Fruit fly (Drosophila melanogaster) whole organism, embryonic: ENCODE results near the gene bt.

Source experiments
- Ada2b ChIP-seq: fragments of 200-800 bp; sonication (Bioruptor generic); IDR thresholded peaks from 2 replicates; pipeline ENCODE4 v1.3.6; 2022; ENCODE audit warnings: missing biosample characterization, missing genetic modification characterization
- BtbVII ChIP-seq: fragments of 200-800 bp; sonication (Bioruptor generic); optimal IDR thresholded peaks from 3 replicates; lab custom pipeline; 2017; ENCODE audit warnings: missing biosample characterization, mild to moderate bottlenecking, missing genetic modification characterization
- CG1024 ChIP-seq: fragments of 200-800 bp; sonication (Bioruptor generic); IDR thresholded peaks from 2 replicates; pipeline ENCODE4 v1.3.6; 2022; ENCODE audit warnings: missing biosample characterization, missing genetic modification characterization
- CG10431 ChIP-seq: fragments of 200-800 bp; sonication (Bioruptor generic); optimal IDR thresholded peaks from 3 replicates; lab custom pipeline; 2018; ENCODE audit warnings: missing biosample characterization, mild to moderate bottlenecking, missing genetic modification characterization
- CG12391 ChIP-seq: fragments of 200-800 bp; sonication (Bioruptor generic); optimal IDR thresholded peaks from 3 replicates; lab custom pipeline; 2018; ENCODE audit warnings: missing biosample characterization, mild to moderate bottlenecking, missing genetic modification characterization, moderate library complexity
- CG14050 ChIP-seq: fragments of 200-800 bp; sonication (Bioruptor generic); IDR thresholded peaks from 3 replicates; pipeline ENCODE4 v1.3.6; 2022; ENCODE audit warnings: missing biosample characterization, missing genetic modification characterization
- CG17361 ChIP-seq: fragments of 200-800 bp; sonication (Bioruptor generic); IDR thresholded peaks from 3 replicates; pipeline ENCODE4 v1.3.6; 2022; ENCODE audit warnings: missing biosample characterization, missing genetic modification characterization
- CG3163 ChIP-seq: fragments of 200-800 bp; sonication (Bioruptor generic); optimal IDR thresholded peaks from 3 replicates; lab custom pipeline; 2016; ENCODE audit warnings: missing biosample characterization, missing genetic modification characterization
- CG3995 ChIP-seq: fragments of 200-800 bp; sonication (Bioruptor generic); optimal IDR thresholded peaks from 3 replicates; lab custom pipeline; 2016; ENCODE audit warnings: missing biosample characterization, missing genetic modification characterization
- CG4730 ChIP-seq: fragments of 200-800 bp; sonication (Bioruptor generic); IDR thresholded peaks from 2 replicates; pipeline ENCODE4 v1.3.6; 2022; ENCODE audit warnings: missing biosample characterization, missing genetic modification characterization
- CG6765 ChIP-seq: fragments of 200-800 bp; sonication (Bioruptor generic); optimal IDR thresholded peaks from 3 replicates; lab custom pipeline; 2017; ENCODE audit warnings: missing biosample characterization, mild to moderate bottlenecking, missing genetic modification characterization
- CG7556 ChIP-seq: fragments of 200-800 bp; sonication (Bioruptor generic); optimal IDR thresholded peaks from 2 replicates; lab custom pipeline; 2017; ENCODE audit warnings: missing biosample characterization, mild to moderate bottlenecking, missing genetic modification characterization
- CG7987 ChIP-seq: fragments of 200-800 bp; sonication (Bioruptor generic); optimal IDR thresholded peaks from 2 replicates; lab custom pipeline; 2018; ENCODE audit warnings: missing biosample characterization, mild to moderate bottlenecking, missing genetic modification characterization, moderate library complexity
- CG9437 ChIP-seq: fragments of 200-800 bp; sonication (Bioruptor generic); optimal IDR thresholded peaks from 2 replicates; lab custom pipeline; 2018; ENCODE audit warnings: missing biosample characterization, mild to moderate bottlenecking, missing genetic modification characterization
- D19B ChIP-seq: fragments of 200-800 bp; sonication (Bioruptor generic); optimal IDR thresholded peaks from 2 replicates; lab custom pipeline; 2017; ENCODE audit warnings: missing biosample characterization, mild to moderate bottlenecking, missing genetic modification characterization
- Dref ChIP-seq: fragments of 200-800 bp; sonication (Bioruptor generic); IDR thresholded peaks from 2 replicates; pipeline ENCODE4 v1.3.6; 2022; ENCODE audit warnings: missing biosample characterization, missing genetic modification characterization
- Ets65A ChIP-seq: fragments of 200-800 bp; sonication (Bioruptor generic); peaks from one replicate; lab custom pipeline; 2016; ENCODE audit warnings: missing biosample characterization, missing genetic modification characterization
- Gug ChIP-seq: fragments of 200-800 bp; sonication (Bioruptor generic); IDR thresholded peaks from 4 replicates; pipeline ENCODE4 v1.3.6; 2022; ENCODE audit warnings: missing biosample characterization, missing genetic modification characterization
- Hey ChIP-seq: fragments of 200-800 bp; sonication (Bioruptor generic); optimal IDR thresholded peaks from 3 replicates; lab custom pipeline; 2018; ENCODE audit warnings: missing biosample characterization, mild to moderate bottlenecking, missing genetic modification characterization
- MBD-R2 ChIP-seq: fragments of 200-800 bp; sonication (Bioruptor generic); IDR thresholded peaks from 2 replicates; pipeline ENCODE4 v1.3.6; 2022; ENCODE audit warnings: missing biosample characterization, missing genetic modification characterization
- Mrtf ChIP-seq: fragments of 200-800 bp; sonication (Bioruptor generic); IDR thresholded peaks from 3 replicates; pipeline ENCODE4 v1.3.6; 2022; ENCODE audit warnings: missing biosample characterization, missing genetic modification characterization
- Poxn ChIP-seq: fragments of 200-800 bp; sonication (Bioruptor generic); IDR thresholded peaks from 2 replicates; pipeline ENCODE4 v1.3.6; 2022; ENCODE audit warnings: missing biosample characterization, missing genetic modification characterization
- Ptx1 ChIP-seq: fragments of 200-800 bp; sonication (Bioruptor generic); IDR thresholded peaks from 2 replicates; pipeline ENCODE4 v1.3.6; 2022; ENCODE audit warnings: missing biosample characterization, missing genetic modification characterization
- Tbp ChIP-seq: fragments of >200 bp; optimal IDR thresholded peaks from 2 replicates; lab custom pipeline; 2018; ENCODE audit warnings: missing biosample characterization, missing genetic modification characterization
- ab ChIP-seq: fragments of 200-800 bp; sonication (Bioruptor generic); optimal IDR thresholded peaks from 2 replicates; lab custom pipeline; 2016; ENCODE audit warnings: missing biosample characterization, missing genetic modification characterization
- ato ChIP-seq: fragments of 200-800 bp; sonication (Bioruptor generic); IDR thresholded peaks from 2 replicates; pipeline ENCODE4 v1.3.6; 2022; ENCODE audit warnings: missing biosample characterization, missing genetic modification characterization; ENCODE audit not compliant: partially characterized antibody
- bab2 ChIP-seq: fragments of 200-800 bp; sonication (Bioruptor generic); optimal IDR thresholded peaks from 2 replicates; lab custom pipeline; 2016; ENCODE audit warnings: missing biosample characterization, missing genetic modification characterization
- cad ChIP-seq: fragments of >200 bp; optimal IDR thresholded peaks from 2 replicates; lab custom pipeline; 2017; ENCODE audit warnings: missing biosample characterization, missing genetic modification characterization
- cas ChIP-seq: fragments of 200-800 bp; sonication (Bioruptor generic); IDR thresholded peaks from 2 replicates; pipeline ENCODE4 v1.3.6; 2022; ENCODE audit warnings: missing biosample characterization, missing genetic modification characterization
- cg ChIP-seq: fragments of 200-800 bp; sonication (Bioruptor generic); optimal IDR thresholded peaks from 3 replicates; lab custom pipeline; 2019; ENCODE audit warnings: missing biosample characterization, mild to moderate bottlenecking, missing genetic modification characterization, moderate library complexity
- corto ChIP-seq: fragments of 200-800 bp; sonication (Bioruptor generic); optimal IDR thresholded peaks from 2 replicates; lab custom pipeline; 2016; ENCODE audit warnings: missing biosample characterization, mild to moderate bottlenecking, missing genetic modification characterization, moderate library complexity
- croc ChIP-seq: fragments of 200-800 bp; sonication (Bioruptor generic); conservative IDR thresholded peaks from 3 replicates; pipeline ENCODE4 v1.3.6; 2022; ENCODE audit warnings: missing biosample characterization, missing genetic modification characterization
- eyg ChIP-seq: fragments of 200-800 bp; sonication (Bioruptor generic); optimal IDR thresholded peaks from 3 replicates; lab custom pipeline; 2016; ENCODE audit warnings: missing biosample characterization, missing genetic modification characterization
- fd64A ChIP-seq: fragments of 200-800 bp; sonication (Bioruptor generic); optimal IDR thresholded peaks from 3 replicates; lab custom pipeline; 2018; ENCODE audit warnings: missing biosample characterization, mild to moderate bottlenecking, missing genetic modification characterization
- inv ChIP-seq: fragments of 200-800 bp; sonication (Bioruptor generic); IDR thresholded peaks from 2 replicates; pipeline ENCODE4 v1.3.6; 2022; ENCODE audit warnings: missing biosample characterization, missing genetic modification characterization; ENCODE audit not compliant: partially characterized antibody
- jigr1 ChIP-seq: fragments of 200-800 bp; sonication (Bioruptor generic); IDR thresholded peaks from 3 replicates; pipeline ENCODE4 v1.3.6; 2022; ENCODE audit warnings: missing biosample characterization, missing genetic modification characterization
- jumu ChIP-seq: fragments of 200-800 bp; sonication (Bioruptor generic); optimal IDR thresholded peaks from 3 replicates; lab custom pipeline; 2016; ENCODE audit warnings: missing biosample characterization, missing genetic modification characterization
- klu ChIP-seq: fragments of 200-800 bp; sonication (Bioruptor generic); IDR thresholded peaks from 2 replicates; pipeline ENCODE4 v1.3.6; 2022; ENCODE audit warnings: missing biosample characterization, missing genetic modification characterization
- lola ChIP-seq, 3 experiments: fragments of >200 bp in 2 of 3; fragments of 200-800 bp in 1 of 3; sonication (Bioruptor generic) in 1 of 3; optimal IDR thresholded peaks; 2 replicates each; lab custom pipeline; 2017 to 2019; ENCODE audit warnings: missing biosample characterization in 3 of 3, missing genetic modification characterization in 3 of 3, mild to moderate bottlenecking in 1 of 3, moderate library complexity in 1 of 3
- mirr ChIP-seq: fragments of 200-800 bp; sonication (Bioruptor generic); optimal IDR thresholded peaks from 3 replicates; lab custom pipeline; 2018; ENCODE audit warnings: missing biosample characterization, mild to moderate bottlenecking, missing genetic modification characterization
- nmo ChIP-seq: fragments of 200-800 bp; sonication (Bioruptor generic); optimal IDR thresholded peaks from 2 replicates; lab custom pipeline; 2018; ENCODE audit warnings: missing biosample characterization, mild to moderate bottlenecking, missing genetic modification characterization, moderate library complexity
- pb ChIP-seq: fragments of 200-800 bp; sonication (Bioruptor generic); optimal IDR thresholded peaks from 3 replicates; lab custom pipeline; 2016; ENCODE audit warnings: missing biosample characterization, missing genetic modification characterization
- slp2 ChIP-seq: fragments of 200-800 bp; sonication (Bioruptor generic); optimal IDR thresholded peaks from 2 replicates; lab custom pipeline; 2016; ENCODE audit warnings: missing biosample characterization, missing genetic modification characterization
- trh ChIP-seq: fragments of 200-800 bp; sonication (Bioruptor generic); optimal IDR thresholded peaks from 2 replicates; lab custom pipeline; 2016; ENCODE audit warnings: missing biosample characterization, missing genetic modification characterization
- twi ChIP-seq: fragments of 200-800 bp; optimal IDR thresholded peaks from 2 replicates; lab custom pipeline; 2019; ENCODE audit warnings: missing biosample characterization, mild to moderate bottlenecking, missing genetic modification characterization, moderate library complexity
- wdn ChIP-seq: fragments of 200-800 bp; sonication (Bioruptor generic); IDR thresholded peaks from 2 replicates; pipeline ENCODE4 v1.3.6; 2022; ENCODE audit warnings: missing biosample characterization, missing genetic modification characterization
- yki ChIP-seq: fragments of >200 bp; optimal IDR thresholded peaks from 3 replicates; lab custom pipeline; 2018
- z ChIP-seq: fragments of 200-800 bp; sonication (Bioruptor generic); IDR thresholded peaks from 3 replicates; pipeline ENCODE4 v1.3.6; 2022; ENCODE audit warnings: missing biosample characterization, missing genetic modification characterization
- zfh1 ChIP-seq: fragments of 200-800 bp; sonication (Bioruptor generic); IDR thresholded peaks from 3 replicates; pipeline ENCODE4 v1.3.6; 2022; ENCODE audit warnings: missing biosample characterization, missing genetic modification characterization

Gene bt

dm6 chr4:807422-808391 is 83.5 kb downstream of the bt start (continued):
- TF ChIP-seq yki (peak; percentile 28), cg (GFP tag; lab: Kevin White, UChicago) (peak; percentile 90), zfh1 (GFP tag; lab: Robert Waterston, UW) (peak; percentile 51; the same call in 1 of the 3 replicates), lola (GFP tag; optimal IDR thresholded peaks at IDR 0.05; lab: Kevin White, UChicago) (peak in 1 of 3 experiments; percentile 81), bab2 (GFP tag; lab: Kevin White, UChicago) (peak; percentile 80), CG7556 (GFP tag; lab: Kevin White, UChicago) (peak; percentile 96), BtbVII (peak; percentile 69), CG7987 (GFP tag; lab: Kevin White, UChicago) (no peak), cas (GFP tag; lab: Robert Waterston, UW) (peak; percentile 35; the same call in 1 of the 2 replicates), ato (GFP tag; lab: Robert Waterston, UW) (no peak), ab (peak; percentile 58), MBD-R2 (no peak; the same call in 1 of the 2 replicates), croc (GFP tag; lab: Robert Waterston, UW) (peak; percentile 64; the same call in 2 of the 3 replicates), twi (tag; lab: Kevin White, UChicago) (no peak), CG17361 (GFP tag; lab: Robert Waterston, UW) (peak; percentile 93), pb (peak; percentile 73), trh (GFP tag; lab: Kevin White, UChicago) (peak; percentile 48), cad (GFP tag; lab: Kevin White, UChicago) (no peak), Mrtf (GFP tag; lab: Robert Waterston, UW) (peak; percentile 72; the same call in 2 of the 3 replicates), Ets65A (GFP tag; lab: Kevin White, UChicago) (peak; percentile 95), CG3995 (GFP tag; lab: Kevin White, UChicago) (no peak), fd64A (GFP tag; lab: Kevin White, UChicago) (peak; percentile 23), CG4730 (GFP tag; lab: Robert Waterston, UW) (no peak), CG9437 (GFP tag; lab: Kevin White, UChicago) (peak; percentile 86), jigr1 (GFP tag; lab: Robert Waterston, UW) (no peak), Gug (GFP tag; lab: Robert Waterston, UW) (peak; percentile 65; the same call in 3 of the 4 replicates), nmo (GFP tag; lab: Kevin White, UChicago) (peak; percentile 93), Ptx1 (GFP tag; lab: Robert Waterston, UW) (peak; percentile 84), z (GFP tag; lab: Robert Waterston, UW) (0 out of 3 replicates have a peak, but pooled peaks have one; percentile 47), Tbp (GFP tag; lab: Kevin White, UChicago) (no peak), D19B (peak; percentile 84), CG3163 (GFP tag; lab: Kevin White, UChicago) (peak; percentile 96), CG14050 (GFP tag; lab: Robert Waterston, UW) (peak; percentile 68), CG12391 (tag; lab: Kevin White, UChicago) (no peak), eyg (GFP tag; lab: Kevin White, UChicago) (peak; percentile 73), jumu (GFP tag; lab: Kevin White, UChicago) (peak; percentile 75), CG1024 (peak; percentile 33; the same call in 1 of the 2 replicates), Dref (GFP tag; lab: Robert Waterston, UW) (no peak), Hey (tag; lab: Kevin White, UChicago) (no peak), Ada2b (GFP tag; lab: Robert Waterston, UW) (peak; percentile 75), wdn (GFP tag; lab: Robert Waterston, UW) (0 out of 2 replicates have a peak, but pooled peaks have one; percentile 9), inv (GFP tag; lab: Robert Waterston, UW) (no peak), corto (GFP tag; lab: Kevin White, UChicago) (no peak), slp2 (peak; percentile 84), Poxn (no peak), CG10431 (peak; percentile 72), CG6765 (peak; percentile 61), mirr (GFP tag; lab: Kevin White, UChicago) (no peak), klu (GFP tag; lab: Robert Waterston, UW) (no peak; the same call in 1 of the 2 replicates)
